Fruit fly (Drosophila melanogaster): Measurements from ENCODE around the gene Msp300.

Msp300 gene

DNA sequence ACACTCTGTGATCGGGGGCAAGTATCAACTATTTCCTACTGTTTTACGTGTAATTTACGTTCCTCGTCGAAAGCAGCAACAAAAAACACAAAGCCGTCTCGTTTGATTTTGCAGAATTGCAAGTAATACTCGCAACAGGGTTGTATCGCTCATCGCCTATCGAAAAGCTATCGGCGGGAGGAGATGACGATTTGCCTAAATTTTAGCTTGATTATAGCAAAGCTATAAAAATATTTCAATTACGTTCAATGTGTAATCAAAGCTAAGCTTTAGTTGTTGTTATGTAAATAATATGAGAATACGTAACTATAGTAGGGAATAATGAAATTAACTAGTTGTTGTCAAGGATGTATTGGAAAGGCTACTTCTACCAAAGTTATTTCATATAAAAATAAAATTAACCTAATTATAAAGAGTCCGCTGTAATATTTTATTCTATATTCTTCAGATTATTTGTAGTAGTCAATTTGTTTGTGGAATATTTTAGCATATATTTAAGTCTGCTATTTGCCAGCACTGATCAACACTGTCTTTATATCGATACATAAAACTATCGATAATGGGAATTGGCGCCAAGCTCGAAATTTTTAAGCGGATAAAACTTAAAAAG, 40.9 kb upstream of the Msp300 start, which contains the start of gene Rpn11 (continued):
- TF ChIP-seq grn (GFP tag; optimal IDR thresholded peaks at IDR 0.05) = no peak
- no peak for TF ChIP-seq peb (GFP tag; IDR thresholded peaks at IDR 0.05)
- peak; percentile 65 for TF ChIP-seq CG30020 (tag; optimal IDR thresholded peaks at IDR 0.05)
- no peak for TF ChIP-seq Poxn (GFP tag; IDR thresholded peaks at IDR 0.05)
- TF ChIP-seq bowl (GFP tag; IDR thresholded peaks at IDR 0.05) = no peak
- no peak for TF ChIP-seq org-1 (GFP tag; optimal IDR thresholded peaks at IDR 0.05)
- TF ChIP-seq Sox100B (GFP tag; optimal IDR thresholded peaks at IDR 0.05) = peak; percentile 69
- TF ChIP-seq CG1603 (tag; optimal IDR thresholded peaks at IDR 0.05) = peak; percentile 47
- peak; percentile 41 for TF ChIP-seq tx (GFP tag; optimal IDR thresholded peaks at IDR 0.05)
- no peak for TF ChIP-seq Gsc (GFP tag; IDR thresholded peaks at IDR 0.05)
- no peak for TF ChIP-seq da (GFP tag; optimal IDR thresholded peaks at IDR 0.05)
- TF ChIP-seq CG8089 (GFP tag; optimal IDR thresholded peaks at IDR 0.05) = no peak
- no peak; the same call in 2 of the 3 replicates for TF ChIP-seq tgo (GFP tag; IDR thresholded peaks at IDR 0.05)
- TF ChIP-seq Opbp (GFP tag; IDR thresholded peaks at IDR 0.05; ENCODE audit: partially characterized antibody) = peak; percentile 47; the same call in 1 of the 3 replicates
- TF ChIP-seq CG7745 (tag; optimal IDR thresholded peaks at IDR 0.05) = no peak
- TF ChIP-seq CG13287 (GFP tag; IDR thresholded peaks at IDR 0.05; ENCODE audit: partially characterized antibody) = peak; percentile 63
- TF ChIP-seq esg (GFP tag; conservative IDR thresholded peaks at IDR 0.05) = peak; percentile 39
- no peak for TF ChIP-seq pum (GFP tag; optimal IDR thresholded peaks at IDR 0.05)
- no peak for TF ChIP-seq Gug (GFP tag; IDR thresholded peaks at IDR 0.05)
- TF ChIP-seq Myb (GFP tag; optimal IDR thresholded peaks at IDR 0.05) = no peak
- TF ChIP-seq fru (optimal IDR thresholded peaks at IDR 0.05) = no peak
- peak; percentile 52 for TF ChIP-seq CG13624 (GFP tag; optimal IDR thresholded peaks at IDR 0.05)
- TF ChIP-seq D19A (tag; optimal IDR thresholded peaks at IDR 0.05) = peak; percentile 37
- peak; percentile 52 for TF ChIP-seq nerfin-1 (tag; optimal IDR thresholded peaks at IDR 0.05)
- TF ChIP-seq ac (GFP tag; optimal IDR thresholded peaks at IDR 0.05) = no peak
- peak; percentile 16 for TF ChIP-seq fu2 (GFP tag; optimal IDR thresholded peaks at IDR 0.05)
- no peak for TF ChIP-seq CG1832 (GFP tag; optimal IDR thresholded peaks at IDR 0.05)
- peak; percentile 42 for TF ChIP-seq HHEX (GFP tag; optimal IDR thresholded peaks at IDR 0.05)
- TF ChIP-seq Sry-δ (GFP tag; optimal IDR thresholded peaks at IDR 0.05) = peak; percentile 51
- TF ChIP-seq CrebB (tag; optimal IDR thresholded peaks at IDR 0.05) = no peak
- TF ChIP-seq CG8944 (GFP tag; optimal IDR thresholded peaks at IDR 0.05) = no peak
- TF ChIP-seq CG15269 (tag; optimal IDR thresholded peaks at IDR 0.05) = peak; percentile 69
- no peak for TF ChIP-seq hth (optimal IDR thresholded peaks at IDR 0.05)
- TF ChIP-seq CG17802 (tag; optimal IDR thresholded peaks at IDR 0.05) = no peak
- TF ChIP-seq Spps (tag; optimal IDR thresholded peaks at IDR 0.05) = peak; percentile 34
- peak; percentile 43 for TF ChIP-seq stwl (tag; optimal IDR thresholded peaks at IDR 0.05)
- TF ChIP-seq CG8765 (GFP tag; IDR thresholded peaks at IDR 0.05) = no peak
- no peak for TF ChIP-seq schlank (tag; optimal IDR thresholded peaks at IDR 0.05)
- no peak for TF ChIP-seq ham (GFP tag; IDR thresholded peaks at IDR 0.05)
- TF ChIP-seq Sry-β (GFP tag; optimal IDR thresholded peaks at IDR 0.05) = peak; percentile 97
- TF ChIP-seq sim (GFP tag; IDR thresholded peaks at IDR 0.05) = no peak
- TF ChIP-seq Doc3 (GFP tag; IDR thresholded peaks at IDR 0.05; ENCODE audit: partially characterized antibody) = 0 out of 3 replicates have a peak, but pooled peaks have one; percentile 33
- TF ChIP-seq CG2120 (GFP tag; optimal IDR thresholded peaks at IDR 0.05) = peak; percentile 68
- TF ChIP-seq CG2199 (GFP tag; IDR thresholded peaks at IDR 0.05) = no peak
- TF ChIP-seq CG3995 (GFP tag; optimal IDR thresholded peaks at IDR 0.05) = peak; percentile 39
- TF ChIP-seq unc-4 (GFP tag; IDR thresholded peaks at IDR 0.05; ENCODE audit: partially characterized antibody) = peak; percentile 38; the same call in 1 of the 2 replicates
- TF ChIP-seq ro (GFP tag; IDR thresholded peaks at IDR 0.05) = no peak
- TF ChIP-seq CG11560 (tag; IDR thresholded peaks at IDR 0.05) = no peak
- no peak for TF ChIP-seq Doc2 (GFP tag; IDR thresholded peaks at IDR 0.05)
- no peak for TF ChIP-seq Mes4 (GFP tag; optimal IDR thresholded peaks at IDR 0.05)
- no peak for TF ChIP-seq CG4707 (GFP tag; optimal IDR thresholded peaks at IDR 0.05)

Measured in whole organism, embryonic.